Fruit fly (Drosophila melanogaster): ENCODE results near the gene nod.

DNA sequence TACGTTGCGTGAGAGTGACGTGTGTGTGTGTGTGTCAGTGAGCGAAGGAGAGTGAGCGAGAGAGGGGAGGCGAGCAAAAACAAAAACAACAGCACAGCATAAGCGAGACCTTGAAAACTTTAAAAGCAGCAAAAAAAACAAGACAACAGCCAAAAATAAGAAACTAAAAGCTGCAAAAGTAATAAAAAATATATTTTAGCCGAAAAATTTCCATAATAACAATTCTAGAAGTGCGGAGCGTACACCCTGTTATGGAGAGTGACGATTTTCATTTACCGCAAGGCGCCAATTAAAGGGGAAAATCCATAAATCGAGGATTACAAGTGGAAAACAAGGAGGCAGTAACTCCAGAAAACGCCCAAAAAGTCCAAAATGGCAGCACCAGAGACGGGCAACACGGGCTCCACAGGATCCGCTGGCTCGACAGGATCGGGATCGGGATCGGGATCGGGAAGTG lies 36.0 kb downstream of the nod start:
- TF ChIP-seq CG8478 (optimal IDR thresholded peaks at IDR 0.05) (no peak), CTCF (optimal IDR thresholded peaks at IDR 0.05) (no peak)

All from S2 (cell line).